Worm (Caenorhabditis elegans) whole organism, young adult: ENCODE data around the gene pps-1.

Experiments used
- dpl-1 ChIP-seq: fragments of 150-350 bp; optimal IDR thresholded peaks from 2 replicates; lab custom pipeline; 2014; ENCODE audit warnings: missing biosample characterization, missing genetic modification reagents, missing genetic modification characterization
- let-526 ChIP-seq: fragments of 200-800 bp; sonication (Bioruptor generic); IDR thresholded peaks from 2 replicates; pipeline ENCODE4 v1.3.6; 2022; ENCODE audit warnings: missing genetic modification reagents, missing genetic modification characterization, missing compliant biosample characterization
- madf-10 ChIP-seq: sonication (generic microtip); optimal IDR thresholded peaks from 2 replicates; lab custom pipeline; 2016; ENCODE audit warnings: mild to moderate bottlenecking, missing genetic modification characterization, missing compliant biosample characterization
- nfya-1 ChIP-seq: sonication (generic microtip); optimal IDR thresholded peaks from 2 replicates; lab custom pipeline; 2017; ENCODE audit warnings: antibody characterized with exemption, missing compliant biosample characterization, missing genetic modification characterization, borderline replicate concordance; ENCODE audit not compliant: insufficient read depth
- nfya-2 ChIP-seq: fragments of 200-800 bp; sonication (Bioruptor generic); IDR thresholded peaks from 2 replicates; pipeline ENCODE4 v1.3.6; 2022; ENCODE audit warnings: missing genetic modification reagents, missing genetic modification characterization, missing compliant biosample characterization
- nhr-179 ChIP-seq: sonication (generic microtip); optimal IDR thresholded peaks from 2 replicates; lab custom pipeline; 2016; ENCODE audit warnings: mild to moderate bottlenecking, missing genetic modification characterization, missing compliant biosample characterization
- snpc-4 ChIP-seq, 5 experiments: fragments of 150-350 bp in 1 of 5; sonication (generic microtip) in 4 of 5; optimal IDR thresholded peaks; 2 replicates each; lab custom pipeline; 2014 to 2018; ENCODE audit warnings: missing genetic modification characterization in 5 of 5, missing biosample characterization in 3 of 5, antibody characterized with exemption in 2 of 5, mild to moderate bottlenecking in 2 of 5, missing compliant biosample characterization in 2 of 5, missing genotype in 2 of 5, moderate library complexity in 2 of 5, missing genetic modification reagents in 1 of 5
- unc-62 ChIP-seq: fragments of 150-350 bp; optimal IDR thresholded peaks from 2 replicates; lab custom pipeline; 2014; ENCODE audit warnings: missing biosample characterization, missing genetic modification reagents, missing genetic modification characterization

DNA sequence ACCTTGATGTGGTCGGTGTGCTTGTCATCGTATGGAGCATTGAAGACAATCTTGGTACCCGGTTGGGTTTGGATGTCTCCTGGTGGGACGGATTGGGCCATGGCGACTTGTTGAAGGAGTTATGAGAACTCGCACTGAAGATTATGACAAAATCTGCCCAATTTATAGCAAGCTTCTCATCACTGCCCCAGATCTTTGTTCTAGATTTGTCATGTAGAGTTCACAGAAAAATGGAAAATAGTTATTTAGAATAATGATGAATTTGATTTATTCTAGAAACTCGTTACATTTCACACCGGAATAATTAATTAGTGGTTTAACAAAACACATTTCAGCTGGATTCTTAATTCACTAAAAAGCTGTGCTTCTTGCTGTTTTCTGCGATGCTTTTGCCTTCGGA is 18.2 kb upstream of the pps-1 start, which contains the start of gene msp-38:
- TF ChIP-seq nhr-179 (no peak), snpc-4 (GFP tag; optimal IDR thresholded peaks at IDR 0.05; lab: Kevin White, UChicago) (no peak), snpc-4 (tag; optimal IDR thresholded peaks at IDR 0.05; lab: Kevin White, UChicago) (no peak), dpl-1 (no peak), unc-62 (GFP tag; lab: Kevin White, UChicago) (no peak), nfya-2 (GFP tag; lab: Robert Waterston, UW) (no peak), let-526 (GFP tag; lab: Robert Waterston, UW) (no peak), madf-10 (tag; lab: Kevin White, UChicago) (no peak), nfya-1 (tag; lab: Kevin White, UChicago) (no peak)
